Worm (Caenorhabditis elegans) whole organism, late embryonic: Measurements from ENCODE around the gene Y49F6C.2.

Experiments used
- nfya-1 ChIP-seq: sonication (generic microtip); optimal IDR thresholded peaks from 2 replicates; lab custom pipeline; 2017; ENCODE audit warnings: missing genetic modification characterization, mild to moderate bottlenecking, missing compliant biosample characterization, antibody characterized with exemption, moderate library complexity
- sox-4 ChIP-seq: sonication (generic microtip); optimal IDR thresholded peaks from 2 replicates; lab custom pipeline; 2017; ENCODE audit warnings: mild to moderate bottlenecking, missing genetic modification characterization, inconsistent platforms, missing compliant biosample characterization

ce11 chrII:3378275-3378674, at the start of gene Y49F6C.2:
- no peak for TF ChIP-seq nfya-1 (tag; lab: Kevin White, UChicago)
- no peak for TF ChIP-seq sox-4 (tag; lab: Kevin White, UChicago)
